Worm (Caenorhabditis elegans): ENCODE measurements around the gene F07B10.7.

DNA sequence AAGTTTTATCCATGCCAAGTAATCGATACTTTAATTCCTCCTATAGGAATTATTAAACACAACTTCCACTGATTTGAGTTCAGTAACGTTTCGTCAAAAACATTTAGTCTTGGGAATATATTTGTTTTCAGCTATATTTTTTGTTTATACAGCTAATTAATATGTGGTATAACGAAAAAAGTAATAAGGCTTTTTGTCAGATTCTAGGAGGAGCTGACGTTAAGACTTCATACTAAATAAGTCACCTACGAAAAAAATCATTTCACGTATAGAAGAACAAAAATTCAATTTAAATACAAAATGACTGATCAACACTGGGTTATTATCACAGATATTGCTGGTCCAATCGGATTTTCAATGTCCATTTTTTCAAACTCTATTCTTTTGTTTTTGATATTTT is 8.3 kb upstream of the F07B10.7 start, which contains the start of gene str-115:
- TF ChIP-seq tbx-11 (GFP tag; IDR thresholded peaks at IDR 0.05) (no peak), ama-1 (optimal IDR thresholded peaks at IDR 0.05) (no peak), tbx-37 (GFP tag; conservative IDR thresholded peaks at IDR 0.05) (no peak), hmbx-1 (tag; optimal IDR thresholded peaks at IDR 0.05) (no peak)
